Fruit fly (Drosophila melanogaster): ENCODE results near the gene GluRIIB.

Gene GluRIIB

DNA sequence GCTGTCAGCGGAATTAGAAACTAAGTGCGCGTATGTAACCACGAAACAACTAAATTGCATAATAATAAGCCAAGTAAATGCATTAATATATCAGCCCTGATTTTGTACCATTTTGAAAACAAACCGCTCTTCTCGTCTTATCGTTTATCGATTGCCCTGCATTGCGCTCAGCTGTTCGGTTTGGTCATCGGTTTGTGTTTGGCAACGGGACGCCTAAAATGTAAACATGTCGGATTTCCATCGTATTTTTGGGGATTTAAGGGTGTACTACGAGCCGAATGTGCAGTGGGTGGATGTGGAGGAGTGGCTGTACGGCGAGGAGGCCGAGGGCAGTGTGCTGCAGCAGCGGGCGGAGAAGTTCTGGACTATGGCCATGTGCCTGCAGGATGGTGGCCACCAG is 33.4 kb upstream of the GluRIIB start, which contains the start of gene Cap-D3 (continued):
- TF ChIP-seq CG2202 (tag; optimal IDR thresholded peaks at IDR 0.05): no peak
- peak; percentile 78 for TF ChIP-seq CG6791 (GFP tag; IDR thresholded peaks at IDR 0.05; ENCODE audit: partially characterized antibody)
- peak; percentile 63; the same call in 2 of the 3 replicates for TF ChIP-seq Opbp (GFP tag; IDR thresholded peaks at IDR 0.05; ENCODE audit: partially characterized antibody)
- TF ChIP-seq en (GFP tag; optimal IDR thresholded peaks at IDR 0.05): no peak
- TF ChIP-seq CG3838 (GFP tag; optimal IDR thresholded peaks at IDR 0.05): no peak
- TF ChIP-seq Stat92E (GFP tag; optimal IDR thresholded peaks at IDR 0.05): no peak
- TF ChIP-seq pum (GFP tag; optimal IDR thresholded peaks at IDR 0.05): no peak
- TF ChIP-seq CG7928 (GFP tag; optimal IDR thresholded peaks at IDR 0.05): no peak
- TF ChIP-seq kay (GFP tag; optimal IDR thresholded peaks at IDR 0.05): no peak
- TF ChIP-seq CG18476 (GFP tag; optimal IDR thresholded peaks at IDR 0.05): no peak
- no peak for TF ChIP-seq CG18764 (GFP tag; optimal IDR thresholded peaks at IDR 0.05)
- no peak for TF ChIP-seq twi (tag; optimal IDR thresholded peaks at IDR 0.05)
- TF ChIP-seq CG17802 (tag; optimal IDR thresholded peaks at IDR 0.05): peak; percentile 94
- TF ChIP-seq Lhr (GFP tag; optimal IDR thresholded peaks at IDR 0.05): no peak
- TF ChIP-seq E2f2 (GFP tag; IDR thresholded peaks at IDR 0.05): peak; percentile 84
- peak; percentile 71; the same call in 1 of the 4 replicates for TF ChIP-seq chinmo (GFP tag; IDR thresholded peaks at IDR 0.05; ENCODE audit: partially characterized antibody)
- no peak for TF ChIP-seq CG9215 (GFP tag; IDR thresholded peaks at IDR 0.05)
- TF ChIP-seq tna (GFP tag; IDR thresholded peaks at IDR 0.05; ENCODE audit: partially characterized antibody): peak; percentile 74
- TF ChIP-seq mirr (GFP tag; optimal IDR thresholded peaks at IDR 0.05): no peak
- peak in 1 of 2 experiments; percentile 62 for TF ChIP-seq Pdp1 (GFP tag; optimal IDR thresholded peaks at IDR 0.05)
- peak; percentile 55 for TF ChIP-seq CG16813 (GFP tag; IDR thresholded peaks at IDR 0.05; ENCODE audit: partially characterized antibody)
- no peak for TF ChIP-seq CG10267 (tag; optimal IDR thresholded peaks at IDR 0.05)
- no peak for TF ChIP-seq CG16815 (GFP tag; optimal IDR thresholded peaks at IDR 0.05)
- TF ChIP-seq gce (GFP tag; IDR thresholded peaks at IDR 0.05): no peak
- no peak for TF ChIP-seq Fer2 (tag; optimal IDR thresholded peaks at IDR 0.05)
- TF ChIP-seq Sox102F (GFP tag; optimal IDR thresholded peaks at IDR 0.05): no peak
- TF ChIP-seq ssp (GFP tag; IDR thresholded peaks at IDR 0.05): no peak
- TF ChIP-seq HmgD (GFP tag; optimal IDR thresholded peaks at IDR 0.05): no peak
- 0 out of 2 replicates have a peak, but pooled peaks have one; percentile 12 for TF ChIP-seq CG2129 (GFP tag; IDR thresholded peaks at IDR 0.05; ENCODE audit: partially characterized antibody)
- TF ChIP-seq Myb (GFP tag; optimal IDR thresholded peaks at IDR 0.05): peak; percentile 78
- TF ChIP-seq CG17186 (GFP tag; optimal IDR thresholded peaks at IDR 0.05): no peak
- TF ChIP-seq Aef1 (GFP tag; IDR thresholded peaks at IDR 0.05): no peak
- TF ChIP-seq Ravus (GFP tag; IDR thresholded peaks at IDR 0.05): no peak
- TF ChIP-seq sd (tag; optimal IDR thresholded peaks at IDR 0.05): no peak
- TF ChIP-seq Spps (tag; optimal IDR thresholded peaks at IDR 0.05): no peak
- TF ChIP-seq Dp (GFP tag; optimal IDR thresholded peaks at IDR 0.05): peak; percentile 74
- TF ChIP-seq Oaz (GFP tag; IDR thresholded peaks at IDR 0.05): no peak
- TF ChIP-seq Scr (GFP tag; IDR thresholded peaks at IDR 0.05; ENCODE audit: partially characterized antibody): peak; percentile 49
- peak; percentile 77 for TF ChIP-seq CG34224 (GFP tag; IDR thresholded peaks at IDR 0.05; ENCODE audit: partially characterized antibody)
- TF ChIP-seq lola (GFP tag; optimal IDR thresholded peaks at IDR 0.05): no peak
- no peak for TF ChIP-seq CG7556 (GFP tag; optimal IDR thresholded peaks at IDR 0.05)
- no peak for TF ChIP-seq btn (GFP tag; optimal IDR thresholded peaks at IDR 0.05)
- no peak for TF ChIP-seq CG18619 (GFP tag; optimal IDR thresholded peaks at IDR 0.05)
- TF ChIP-seq Hand (GFP tag; optimal IDR thresholded peaks at IDR 0.05): no peak
- TF ChIP-seq Dref (GFP tag; IDR thresholded peaks at IDR 0.05): peak; percentile 71
- TF ChIP-seq lmd (GFP tag; IDR thresholded peaks at IDR 0.05): no peak
- peak; percentile 85 for TF ChIP-seq HLH4C (GFP tag; IDR thresholded peaks at IDR 0.05; ENCODE audit: partially characterized antibody)
- TF ChIP-seq CG11695 (GFP tag; IDR thresholded peaks at IDR 0.05): no peak
- TF ChIP-seq wdn (GFP tag; IDR thresholded peaks at IDR 0.05): no peak
- no peak for TF ChIP-seq sob (GFP tag; IDR thresholded peaks at IDR 0.05)

Data from whole organism, embryonic.